Fruit fly (Drosophila melanogaster) whole organism, embryonic: Measurements from ENCODE around the gene BomT3.
A peak's percentile ranks its signal among the peaks of the same experiment; 100 is the strongest.

Experiments
- Aef1 ChIP-seq: fragments of 200-800 bp; sonication (Bioruptor generic); IDR thresholded peaks from 3 replicates; pipeline ENCODE4 v1.3.6; 2022; ENCODE audit warnings: missing biosample characterization, missing genetic modification characterization
- Atf-2 ChIP-seq: fragments of 200-800 bp; sonication (Bioruptor generic); optimal IDR thresholded peaks from 2 replicates; lab custom pipeline; 2016; ENCODE audit warnings: missing biosample characterization, missing genetic modification characterization
- Blimp-1 ChIP-seq: fragments of 200-800 bp; sonication (Bioruptor generic); optimal IDR thresholded peaks from 3 replicates; lab custom pipeline; 2018; ENCODE audit warnings: missing biosample characterization, missing genetic modification characterization, mild to moderate bottlenecking, moderate library complexity, missing genetic modification reagents
- CG12769 ChIP-seq: fragments of 200-800 bp; sonication (Bioruptor generic); optimal IDR thresholded peaks from 2 replicates; lab custom pipeline; 2019; ENCODE audit warnings: missing biosample characterization, mild to moderate bottlenecking, missing genetic modification characterization, moderate library complexity
- CG13287 ChIP-seq: fragments of 200-800 bp; sonication (Bioruptor generic); IDR thresholded peaks from 2 replicates; pipeline ENCODE4 v1.3.6; 2022; ENCODE audit warnings: missing biosample characterization, missing genetic modification characterization; ENCODE audit not compliant: partially characterized antibody
- CG14050 ChIP-seq: fragments of 200-800 bp; sonication (Bioruptor generic); IDR thresholded peaks from 3 replicates; pipeline ENCODE4 v1.3.6; 2022; ENCODE audit warnings: missing biosample characterization, missing genetic modification characterization
- CG15073 ChIP-seq: fragments of 200-800 bp; sonication (Bioruptor generic); optimal IDR thresholded peaks from 2 replicates; lab custom pipeline; 2016; ENCODE audit warnings: missing biosample characterization, missing genetic modification characterization
- CG16779 ChIP-seq: fragments of 200-800 bp; sonication (Bioruptor generic); IDR thresholded peaks from 2 replicates; pipeline ENCODE4 v1.3.6; 2022; ENCODE audit warnings: missing biosample characterization, missing genetic modification characterization
- CG17328 ChIP-seq: fragments of 200-800 bp; sonication (Bioruptor generic); IDR thresholded peaks from 2 replicates; pipeline ENCODE4 v1.3.6; 2022; ENCODE audit warnings: missing biosample characterization, missing genetic modification characterization
- CG1832 ChIP-seq: fragments of 200-800 bp; sonication (Bioruptor generic); optimal IDR thresholded peaks from 2 replicates; lab custom pipeline; 2017; ENCODE audit warnings: missing biosample characterization, mild to moderate bottlenecking, missing genetic modification characterization, inconsistent platforms
- CG30431 ChIP-seq: fragments of 200-800 bp; sonication (Bioruptor generic); optimal IDR thresholded peaks from 2 replicates; lab custom pipeline; 2017; ENCODE audit warnings: missing biosample characterization, missing genetic modification characterization
- CG33213 ChIP-seq: fragments of 200-800 bp; sonication (Bioruptor generic); optimal IDR thresholded peaks from 3 replicates; lab custom pipeline; 2016; ENCODE audit warnings: missing biosample characterization, missing genetic modification characterization
- CG34376 ChIP-seq: fragments of 200-800 bp; sonication (Bioruptor generic); optimal IDR thresholded peaks from 2 replicates; lab custom pipeline; 2018; ENCODE audit warnings: missing biosample characterization, mild to moderate bottlenecking, missing genetic modification characterization
- CG4282 ChIP-seq: fragments of 200-800 bp; sonication (Bioruptor generic); optimal IDR thresholded peaks from 2 replicates; lab custom pipeline; 2016; ENCODE audit warnings: missing biosample characterization, missing genetic modification characterization
- CG4820 ChIP-seq: fragments of 200-800 bp; sonication (Bioruptor generic); optimal IDR thresholded peaks from 3 replicates; lab custom pipeline; 2016; ENCODE audit warnings: missing biosample characterization, missing genetic modification characterization
- CG7963 ChIP-seq: fragments of 200-800 bp; sonication (Bioruptor generic); IDR thresholded peaks from 3 replicates; pipeline ENCODE4 v1.3.6; 2022; ENCODE audit warnings: missing biosample characterization, missing genetic modification characterization; ENCODE audit not compliant: partially characterized antibody
- CG9932 ChIP-seq: fragments of 200-800 bp; sonication (Bioruptor generic); IDR thresholded peaks from 2 replicates; pipeline ENCODE4 v1.3.6; 2022; ENCODE audit warnings: missing biosample characterization, missing genetic modification characterization
- CTCF ChIP-seq: fragments of 200-800 bp; sonication (Bioruptor generic); optimal IDR thresholded peaks from 2 replicates; lab custom pipeline; 2017; ENCODE audit warnings: missing biosample characterization, mild to moderate bottlenecking, missing genetic modification characterization, moderate library complexity
- CkIIα-i1 ChIP-seq: fragments of 200-800 bp; sonication (Bioruptor generic); IDR thresholded peaks from 2 replicates; pipeline ENCODE4 v1.3.6; 2022; ENCODE audit warnings: missing biosample characterization, missing genetic modification characterization
- CoRest ChIP-seq: fragments of 200-800 bp; sonication (Bioruptor generic); optimal IDR thresholded peaks from 3 replicates; lab custom pipeline; 2018; ENCODE audit warnings: missing biosample characterization, mild to moderate bottlenecking, missing genetic modification characterization, moderate library complexity
- D19A ChIP-seq: fragments of 200-800 bp; optimal IDR thresholded peaks from 3 replicates; lab custom pipeline; 2019; ENCODE audit warnings: missing biosample characterization, mild to moderate bottlenecking, missing genetic modification characterization, moderate library complexity
- Doc3 ChIP-seq: fragments of 200-800 bp; sonication (Bioruptor generic); IDR thresholded peaks from 3 replicates; pipeline ENCODE4 v1.3.6; 2022; ENCODE audit warnings: missing biosample characterization, missing genetic modification characterization; ENCODE audit not compliant: partially characterized antibody
- Gsc ChIP-seq: fragments of 200-800 bp; sonication (Bioruptor generic); IDR thresholded peaks from 2 replicates; pipeline ENCODE4 v1.3.6; 2022; ENCODE audit warnings: missing biosample characterization, missing genetic modification characterization
- HHEX ChIP-seq: fragments of 200-800 bp; sonication (Bioruptor generic); optimal IDR thresholded peaks from 3 replicates; lab custom pipeline; 2017; ENCODE audit warnings: missing biosample characterization, mild to moderate bottlenecking, missing genetic modification characterization, missing genetic modification reagents
- Hr51 ChIP-seq, 2 experiments: fragments of 200-800 bp; sonication (Bioruptor generic); optimal IDR thresholded peaks; 2 replicates in 1 of 2; 3 replicates in 1 of 2; lab custom pipeline; 2016 to 2018; ENCODE audit warnings: missing biosample characterization in 2 of 2, missing genetic modification characterization in 2 of 2, mild to moderate bottlenecking in 1 of 2, moderate library complexity in 1 of 2
- Mad ChIP-seq: fragments of 200-800 bp; sonication (Bioruptor generic); optimal IDR thresholded peaks from 2 replicates; lab custom pipeline; 2016; ENCODE audit warnings: missing biosample characterization, missing genetic modification characterization
- Med ChIP-seq: fragments of 200-800 bp; sonication (Bioruptor generic); peaks from one replicate; lab custom pipeline; 2016; ENCODE audit warnings: missing biosample characterization, missing genetic modification characterization, mild to moderate bottlenecking, inconsistent platforms, moderate library complexity
- Meics ChIP-seq: fragments of 200-800 bp; sonication (Bioruptor generic); optimal IDR thresholded peaks from 2 replicates; lab custom pipeline; 2017; ENCODE audit warnings: missing biosample characterization, mild to moderate bottlenecking, missing genetic modification characterization
- NC2α ChIP-seq: fragments of 200-800 bp; sonication (Bioruptor generic); optimal IDR thresholded peaks from 2 replicates; lab custom pipeline; 2016; ENCODE audit warnings: missing biosample characterization, missing genetic modification characterization
- Scr ChIP-seq: fragments of 200-800 bp; sonication (Bioruptor generic); IDR thresholded peaks from 2 replicates; pipeline ENCODE4 v1.3.6; 2022; ENCODE audit warnings: missing biosample characterization, missing genetic modification characterization; ENCODE audit not compliant: partially characterized antibody
- Six4 ChIP-seq: fragments of 200-800 bp; sonication (Bioruptor generic); optimal IDR thresholded peaks from 2 replicates; lab custom pipeline; 2016; ENCODE audit warnings: missing biosample characterization, missing genetic modification characterization
- Stat92E ChIP-seq, 3 experiments: fragments of >200 bp in 2 of 3; fragments of 200-800 bp in 1 of 3; sonication (Bioruptor generic) in 1 of 3; optimal IDR thresholded peaks; 2 replicates each; lab custom pipeline; 2017 to 2019; ENCODE audit warnings: missing biosample characterization in 3 of 3, missing genetic modification characterization in 3 of 3, mild to moderate bottlenecking in 1 of 3, moderate library complexity in 1 of 3
- ato ChIP-seq: fragments of 200-800 bp; sonication (Bioruptor generic); IDR thresholded peaks from 2 replicates; pipeline ENCODE4 v1.3.6; 2022; ENCODE audit warnings: missing biosample characterization, missing genetic modification characterization; ENCODE audit not compliant: partially characterized antibody
- chn ChIP-seq: fragments of 200-800 bp; sonication (Bioruptor generic); optimal IDR thresholded peaks from 2 replicates; lab custom pipeline; 2016; ENCODE audit warnings: missing biosample characterization, missing genetic modification characterization
- dimm ChIP-seq: fragments of 200-800 bp; sonication (Bioruptor generic); IDR thresholded peaks from 2 replicates; pipeline ENCODE4 v1.3.6; 2022; ENCODE audit warnings: missing biosample characterization, missing genetic modification characterization
- dmrt99B ChIP-seq: fragments of 200-800 bp; sonication (Bioruptor generic); optimal IDR thresholded peaks from 2 replicates; lab custom pipeline; 2018; ENCODE audit warnings: missing biosample characterization, mild to moderate bottlenecking, missing genetic modification characterization, moderate library complexity
- eyg ChIP-seq: fragments of 200-800 bp; sonication (Bioruptor generic); optimal IDR thresholded peaks from 3 replicates; lab custom pipeline; 2016; ENCODE audit warnings: missing biosample characterization, missing genetic modification characterization
- fd3F ChIP-seq: fragments of 200-800 bp; sonication (Bioruptor generic); optimal IDR thresholded peaks from 2 replicates; lab custom pipeline; 2018; ENCODE audit warnings: missing biosample characterization, mild to moderate bottlenecking, missing genetic modification characterization, moderate library complexity
- fu2 ChIP-seq: fragments of 200-800 bp; sonication (Bioruptor generic); optimal IDR thresholded peaks from 2 replicates; lab custom pipeline; 2016; ENCODE audit warnings: missing biosample characterization, missing genetic modification characterization
- gem ChIP-seq: fragments of 200-800 bp; sonication (Bioruptor generic); optimal IDR thresholded peaks from 2 replicates; lab custom pipeline; 2019; ENCODE audit warnings: missing biosample characterization, mild to moderate bottlenecking, missing genetic modification characterization, moderate library complexity
- hth ChIP-seq: fragments of >200 bp; optimal IDR thresholded peaks from 2 replicates; lab custom pipeline; 2017; ENCODE audit warnings: inconsistent platforms
- lov ChIP-seq, 2 experiments: fragments of 200-800 bp in 1 of 2; fragments of >200 bp in 1 of 2; sonication (Bioruptor generic) in 1 of 2; IDR thresholded peaks in 1 of 2; optimal IDR thresholded peaks in 1 of 2; 2 replicates in 1 of 2; 3 replicates in 1 of 2; pipeline versions ENCODE4 v1.3.6 to Lab custom; 2017 to 2022; ENCODE audit warnings: missing biosample characterization in 1 of 2, missing genetic modification characterization in 1 of 2
- org-1 ChIP-seq: fragments of 200-800 bp; sonication (Bioruptor generic); optimal IDR thresholded peaks from 2 replicates; lab custom pipeline; 2017; ENCODE audit warnings: missing biosample characterization, missing genetic modification characterization
- pzg ChIP-seq: fragments of 200-800 bp; sonication (Bioruptor generic); optimal IDR thresholded peaks from 3 replicates; lab custom pipeline; 2018; ENCODE audit warnings: missing biosample characterization, mild to moderate bottlenecking, missing genetic modification characterization, moderate library complexity
- repo ChIP-seq: fragments of 200-800 bp; sonication (Bioruptor generic); optimal IDR thresholded peaks from 2 replicates; lab custom pipeline; 2016; ENCODE audit warnings: missing biosample characterization, missing genetic modification characterization
- rib ChIP-seq: fragments of 200-800 bp; sonication (Bioruptor generic); IDR thresholded peaks from 2 replicates; pipeline ENCODE4 v1.3.6; 2022; ENCODE audit warnings: missing biosample characterization, missing genetic modification characterization
- ro ChIP-seq: fragments of 200-800 bp; sonication (Bioruptor generic); IDR thresholded peaks from 2 replicates; pipeline ENCODE4 v1.3.6; 2022; ENCODE audit warnings: missing biosample characterization, missing genetic modification characterization
- sna ChIP-seq: fragments of 200-800 bp; sonication (Bioruptor generic); IDR thresholded peaks from 2 replicates; pipeline ENCODE4 v1.3.6; 2022; ENCODE audit warnings: missing biosample characterization, missing genetic modification characterization; ENCODE audit not compliant: partially characterized antibody
- sug ChIP-seq: fragments of 200-800 bp; optimal IDR thresholded peaks from 2 replicates; lab custom pipeline; 2019; ENCODE audit warnings: missing biosample characterization, mild to moderate bottlenecking, missing genetic modification characterization, moderate library complexity
- tap ChIP-seq: fragments of 200-800 bp; optimal IDR thresholded peaks from 3 replicates; lab custom pipeline; 2019; ENCODE audit warnings: missing biosample characterization, mild to moderate bottlenecking, missing genetic modification characterization, moderate library complexity
- tgo ChIP-seq: fragments of 200-800 bp; sonication (Bioruptor generic); IDR thresholded peaks from 3 replicates; pipeline ENCODE4 v1.3.6; 2022; ENCODE audit warnings: missing biosample characterization, missing genetic modification characterization
- unc-4 ChIP-seq: fragments of 200-800 bp; sonication (Bioruptor generic); IDR thresholded peaks from 2 replicates; pipeline ENCODE4 v1.3.6; 2022; ENCODE audit warnings: missing biosample characterization, missing genetic modification characterization; ENCODE audit not compliant: partially characterized antibody

Gene BomT3

DNA sequence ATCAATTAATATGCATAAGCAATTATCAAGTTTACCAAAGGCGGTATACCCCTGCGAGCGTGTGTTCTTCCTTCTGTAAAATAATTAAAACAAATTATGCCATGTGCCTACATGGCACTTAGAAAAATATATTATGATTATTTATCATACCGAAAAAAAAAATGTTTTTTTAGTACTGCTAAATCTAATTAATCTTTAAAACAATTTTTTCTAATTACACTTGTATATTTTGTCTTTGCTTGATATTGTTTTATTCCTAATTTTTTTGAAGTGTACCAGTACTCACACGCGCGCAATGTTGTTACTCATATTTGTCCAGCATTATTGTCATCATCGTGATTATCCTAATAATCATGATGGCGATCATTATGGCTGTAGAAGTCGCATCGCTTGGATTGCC lies 37.1 kb upstream of the BomT3 start (continued):
- TF ChIP-seq CG30431 = no peak
- no peak for TF ChIP-seq CG16779 (GFP tag; lab: Robert Waterston, UW)
- TF ChIP-seq CG4820 (GFP tag; lab: Kevin White, UChicago) = peak; percentile 2
- no peak for TF ChIP-seq org-1 (GFP tag; lab: Kevin White, UChicago)
- TF ChIP-seq dmrt99B (tag; lab: Kevin White, UChicago) = peak; percentile 42
- no peak for TF ChIP-seq CG4282 (GFP tag; lab: Kevin White, UChicago)
- no peak for TF ChIP-seq CG13287 (GFP tag; lab: Robert Waterston, UW)
- no peak for TF ChIP-seq ato
- no peak for TF ChIP-seq dimm (GFP tag; lab: Robert Waterston, UW)
- TF ChIP-seq ro (GFP tag; lab: Robert Waterston, UW) = no peak
- no peak for TF ChIP-seq CG14050
- TF ChIP-seq CoRest (tag; lab: Kevin White, UChicago) = peak; percentile 38
- TF ChIP-seq Med (GFP tag; lab: Kevin White, UChicago) = peak; percentile 16
- TF ChIP-seq Blimp-1 (GFP tag; lab: Kevin White, UChicago) = peak; percentile 31
- TF ChIP-seq CG7963 (GFP tag; lab: Robert Waterston, UW) = no peak
- no peak for TF ChIP-seq Scr
- no peak for TF ChIP-seq eyg (GFP tag; lab: Kevin White, UChicago)
- peak; percentile 26 for TF ChIP-seq tap (tag; lab: Kevin White, UChicago)
- TF ChIP-seq sna (GFP tag; lab: Robert Waterston, UW) = no peak
- TF ChIP-seq Doc3 (GFP tag; lab: Robert Waterston, UW) = no peak
- TF ChIP-seq NC2α = no peak
- TF ChIP-seq Meics (GFP tag; lab: Kevin White, UChicago) = peak; percentile 56
- no peak for TF ChIP-seq hth (lab: Kevin White, UChicago)
- TF ChIP-seq fu2 = no peak
- peak; percentile 55 for TF ChIP-seq gem (tag; lab: Kevin White, UChicago)
- TF ChIP-seq Mad (GFP tag; lab: Kevin White, UChicago) = no peak
- no peak for TF ChIP-seq CG33213
- TF ChIP-seq CG34376 = no peak
- TF ChIP-seq CG9932 (GFP tag; lab: Robert Waterston, UW) = peak; percentile 47; the same call in 1 of the 2 replicates
- no peak for TF ChIP-seq HHEX
- TF ChIP-seq D19A (tag; lab: Kevin White, UChicago) = peak; percentile 23
- no peak for TF ChIP-seq Atf-2 (GFP tag; lab: Kevin White, UChicago)
- TF ChIP-seq chn (GFP tag; lab: Kevin White, UChicago) = no peak

- no peak for TF ChIP-seq CG15073 (GFP tag; lab: Kevin White, UChicago)
- no peak for TF ChIP-seq Gsc
- no peak for TF ChIP-seq CG1832 (GFP tag; lab: Kevin White, UChicago)
- no peak for TF ChIP-seq pzg (GFP tag; lab: Kevin White, UChicago)
- TF ChIP-seq Stat92E (GFP tag; optimal IDR thresholded peaks at IDR 0.05; lab: Kevin White, UChicago) = no peak
- TF ChIP-seq Hr51 (GFP tag; optimal IDR thresholded peaks at IDR 0.05; lab: Kevin White, UChicago) = peak in 1 of 2 experiments; percentile 75
- TF ChIP-seq fd3F = peak; percentile 55
- TF ChIP-seq Aef1 (GFP tag; lab: Robert Waterston, UW) = peak; percentile 38; the same call in 1 of the 3 replicates
- peak; percentile 26 for TF ChIP-seq Six4
- TF ChIP-seq CG17328 (GFP tag; lab: Robert Waterston, UW) = peak; percentile 64
- TF ChIP-seq lov (optimal IDR thresholded peaks at IDR 0.05; lab: Kevin White, UChicago) = no peak
- TF ChIP-seq lov (GFP tag; IDR thresholded peaks at IDR 0.05; lab: Robert Waterston, UW) = no peak
- no peak for TF ChIP-seq CkIIα-i1 (GFP tag; lab: Robert Waterston, UW)
- no peak for TF ChIP-seq sug (tag; lab: Kevin White, UChicago)
- TF ChIP-seq CTCF (GFP tag; lab: Kevin White, UChicago) = no peak
- TF ChIP-seq unc-4 (GFP tag; lab: Robert Waterston, UW) = no peak
- no peak for TF ChIP-seq CG12769 (tag; lab: Kevin White, UChicago)
- TF ChIP-seq tgo (GFP tag; lab: Robert Waterston, UW) = peak; percentile 73; the same call in 2 of the 3 replicates
- TF ChIP-seq rib = no peak
- no peak for TF ChIP-seq repo (GFP tag; lab: Kevin White, UChicago)
Observed at dm6 chr3R:22121220-22121619, 35.0 kb upstream of the BomT3 start.
